Worm (Caenorhabditis elegans) whole organism, late embryonic: Measurements from ENCODE around the gene W04G3.13.

Experiments
- C08G9.2 ChIP-seq: sonication (generic microtip); optimal IDR thresholded peaks from 2 replicates; lab custom pipeline; 2016; ENCODE audit warnings: mild to moderate bottlenecking, missing genetic modification characterization, moderate library complexity, missing compliant biosample characterization
- C38D4.7 ChIP-seq: fragments of 200-800 bp; sonication (Bioruptor generic); optimal IDR thresholded peaks from 2 replicates; lab custom pipeline; 2018; ENCODE audit warnings: mild to moderate bottlenecking, missing genetic modification characterization, moderate library complexity, missing compliant biosample characterization
- F13H6.1 ChIP-seq: sonication (generic microtip); optimal IDR thresholded peaks from 2 replicates; lab custom pipeline; 2016; ENCODE audit warnings: missing genetic modification characterization, missing compliant biosample characterization
- K02D7.2 ChIP-seq: sonication (generic microtip); optimal IDR thresholded peaks from 2 replicates; lab custom pipeline; 2017; ENCODE audit warnings: mild to moderate bottlenecking, missing genetic modification characterization, missing compliant biosample characterization
- ama-1 ChIP-seq: fragments of 150-350 bp; optimal IDR thresholded peaks from 2 replicates; lab custom pipeline; 2014
- ceh-18 ChIP-seq: sonication (generic microtip); optimal IDR thresholded peaks from 2 replicates; lab custom pipeline; 2016; ENCODE audit warnings: missing genetic modification characterization, missing compliant biosample characterization
- ceh-19 ChIP-seq: fragments of 200-800 bp; sonication (Bioruptor generic); optimal IDR thresholded peaks from 2 replicates; lab custom pipeline; 2018; ENCODE audit warnings: mild to moderate bottlenecking, missing genetic modification characterization, missing compliant biosample characterization
- ceh-24 ChIP-seq: sonication (generic microtip); optimal IDR thresholded peaks from 2 replicates; lab custom pipeline; 2016; ENCODE audit warnings: mild to moderate bottlenecking, missing genetic modification characterization, missing compliant biosample characterization
- ceh-31 ChIP-seq: sonication (generic microtip); optimal IDR thresholded peaks from 2 replicates; lab custom pipeline; 2016; ENCODE audit warnings: missing genetic modification characterization, missing compliant biosample characterization
- ceh-34 ChIP-seq: sonication (generic microtip); optimal IDR thresholded peaks from 2 replicates; lab custom pipeline; 2016; ENCODE audit warnings: mild to moderate bottlenecking, missing genetic modification characterization, missing compliant biosample characterization
- ceh-45 ChIP-seq: fragments of 200-800 bp; sonication (Bioruptor generic); IDR thresholded peaks from 2 replicates; pipeline ENCODE4 v1.3.6; 2022; ENCODE audit warnings: missing genetic modification reagents, missing genetic modification characterization, missing compliant biosample characterization
- ceh-48 ChIP-seq: sonication (generic microtip); optimal IDR thresholded peaks from 2 replicates; lab custom pipeline; 2016; ENCODE audit warnings: missing genetic modification characterization, inconsistent platforms, missing compliant biosample characterization
- ceh-6 ChIP-seq: fragments of 200-800 bp; sonication (Bioruptor generic); optimal IDR thresholded peaks from 2 replicates; lab custom pipeline; 2018; ENCODE audit warnings: mild to moderate bottlenecking, missing genetic modification characterization, missing compliant biosample characterization
- dve-1 ChIP-seq: sonication (generic microtip); optimal IDR thresholded peaks from 2 replicates; lab custom pipeline; 2017; ENCODE audit warnings: antibody characterized with exemption, mild to moderate bottlenecking, missing genetic modification characterization, missing compliant biosample characterization
- elt-2 ChIP-seq: sonication (generic microtip); optimal IDR thresholded peaks from 2 replicates; lab custom pipeline; 2016; ENCODE audit warnings: missing genetic modification reagents, missing genetic modification characterization, missing compliant biosample characterization
- elt-4 ChIP-seq: sonication (generic microtip); optimal IDR thresholded peaks from 2 replicates; lab custom pipeline; 2016; ENCODE audit warnings: missing genetic modification characterization, missing compliant biosample characterization
- ets-4 ChIP-seq: sonication (generic microtip); optimal IDR thresholded peaks from 2 replicates; lab custom pipeline; 2016; ENCODE audit warnings: missing genetic modification characterization, missing compliant biosample characterization
- fkh-10 ChIP-seq: fragments of 150-350 bp; optimal IDR thresholded peaks from 2 replicates; lab custom pipeline; 2014; ENCODE audit warnings: missing biosample characterization, missing genetic modification reagents, missing genetic modification characterization
- fkh-6 ChIP-seq: sonication (generic microtip); optimal IDR thresholded peaks from 2 replicates; lab custom pipeline; 2016; ENCODE audit warnings: missing genetic modification characterization, missing compliant biosample characterization
- hlh-13 ChIP-seq: fragments of 200-800 bp; sonication (Bioruptor generic); optimal IDR thresholded peaks from 2 replicates; lab custom pipeline; 2018; ENCODE audit warnings: mild to moderate bottlenecking, missing genetic modification characterization, missing compliant biosample characterization
- hlh-30 ChIP-seq: sonication (generic microtip); optimal IDR thresholded peaks from 2 replicates; lab custom pipeline; 2017; ENCODE audit warnings: antibody characterized with exemption, missing genetic modification characterization, missing compliant biosample characterization; ENCODE audit not compliant: insufficient read depth
- madf-2 ChIP-seq: sonication (generic microtip); optimal IDR thresholded peaks from 2 replicates; lab custom pipeline; 2017; ENCODE audit warnings: missing genetic modification characterization, missing compliant biosample characterization
- nhr-11 ChIP-seq: fragments of 150-350 bp; optimal IDR thresholded peaks from 2 replicates; lab custom pipeline; 2014; ENCODE audit warnings: missing biosample characterization, missing genetic modification characterization
- odd-2 ChIP-seq: sonication (generic microtip); optimal IDR thresholded peaks from 2 replicates; lab custom pipeline; 2017; ENCODE audit warnings: antibody characterized with exemption, mild to moderate bottlenecking, missing genetic modification characterization, missing compliant biosample characterization
- pag-3 ChIP-seq: sonication (generic microtip); optimal IDR thresholded peaks from 2 replicates; lab custom pipeline; 2016; ENCODE audit warnings: missing compliant biosample characterization, missing genetic modification characterization, borderline replicate concordance
- pha-2 ChIP-seq: sonication (generic microtip); optimal IDR thresholded peaks from 2 replicates; lab custom pipeline; 2017; ENCODE audit warnings: mild to moderate bottlenecking, missing genetic modification characterization, missing compliant biosample characterization
- pha-4 ChIP-seq: fragments of 150-350 bp; optimal IDR thresholded peaks from 2 replicates; lab custom pipeline; 2018; ENCODE audit warnings: missing biosample characterization, missing genetic modification reagents, missing genetic modification characterization
- pqm-1 ChIP-seq: sonication (generic microtip); optimal IDR thresholded peaks from 2 replicates; lab custom pipeline; 2016; ENCODE audit warnings: missing genetic modification characterization, missing compliant biosample characterization
- ref-2 ChIP-seq: sonication (generic microtip); optimal IDR thresholded peaks from 2 replicates; lab custom pipeline; 2016; ENCODE audit warnings: missing genetic modification characterization, missing compliant biosample characterization
- sdc-2 ChIP-seq: sonication (generic microtip); optimal IDR thresholded peaks from 2 replicates; lab custom pipeline; 2016; ENCODE audit warnings: missing genotype, missing genetic modification characterization, missing compliant biosample characterization
- syd-9 ChIP-seq: sonication (generic microtip); optimal IDR thresholded peaks from 2 replicates; lab custom pipeline; 2016; ENCODE audit warnings: mild to moderate bottlenecking, missing genetic modification characterization, moderate library complexity, missing compliant biosample characterization
- unc-42 ChIP-seq: sonication (generic microtip); optimal IDR thresholded peaks from 2 replicates; lab custom pipeline; 2016; ENCODE audit warnings: missing genotype, missing genetic modification characterization, missing compliant biosample characterization
- unc-55 ChIP-seq: sonication (generic microtip); optimal IDR thresholded peaks from 2 replicates; lab custom pipeline; 2017; ENCODE audit warnings: missing biosample characterization, missing genetic modification reagents, missing genetic modification characterization
- ztf-16 ChIP-seq: sonication (generic microtip); optimal IDR thresholded peaks from 2 replicates; lab custom pipeline; 2017; ENCODE audit warnings: missing genetic modification characterization, missing compliant biosample characterization

The W04G3.13 gene

DNA sequence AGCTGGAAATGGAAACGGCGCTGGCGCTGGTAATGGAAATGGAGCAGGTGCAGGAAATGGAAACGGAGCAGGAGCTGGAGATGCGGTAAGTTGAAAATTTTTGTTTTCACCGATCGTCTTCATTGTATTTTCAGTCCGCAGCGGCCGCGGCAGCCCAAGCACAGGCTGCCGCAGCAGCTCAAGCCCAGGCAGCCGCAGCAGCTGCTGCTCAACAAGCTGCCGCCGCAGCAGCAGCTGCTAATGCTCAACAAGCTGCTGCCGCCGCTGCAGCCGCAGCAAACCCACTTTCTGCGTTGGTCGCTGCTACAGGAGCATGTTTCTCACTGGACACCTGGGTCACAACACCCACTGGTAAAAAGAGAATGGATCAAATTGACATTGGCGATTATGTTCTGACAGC, 34.9 kb upstream of the W04G3.13 start:
- TF ChIP-seq ama-1 (lab: Kevin White, UChicago) (no peak), hlh-30 (no peak), sdc-2 (tag; lab: Kevin White, UChicago) (no peak), hlh-13 (GFP tag; lab: Kevin White, UChicago) (no peak), ceh-6 (GFP tag; lab: Kevin White, UChicago) (no peak), ceh-31 (tag; lab: Kevin White, UChicago) (no peak), K02D7.2 (tag; lab: Kevin White, UChicago) (no peak), C38D4.7 (GFP tag; lab: Kevin White, UChicago) (no peak), C08G9.2 (tag; lab: Kevin White, UChicago) (no peak), unc-42 (tag; lab: Kevin White, UChicago) (no peak), ceh-19 (GFP tag; lab: Kevin White, UChicago) (no peak), ceh-18 (tag; lab: Kevin White, UChicago) (no peak), ref-2 (tag; lab: Kevin White, UChicago) (no peak), unc-55 (GFP tag; lab: Kevin White, UChicago) (no peak), ceh-48 (tag; lab: Kevin White, UChicago) (no peak)

DNA sequence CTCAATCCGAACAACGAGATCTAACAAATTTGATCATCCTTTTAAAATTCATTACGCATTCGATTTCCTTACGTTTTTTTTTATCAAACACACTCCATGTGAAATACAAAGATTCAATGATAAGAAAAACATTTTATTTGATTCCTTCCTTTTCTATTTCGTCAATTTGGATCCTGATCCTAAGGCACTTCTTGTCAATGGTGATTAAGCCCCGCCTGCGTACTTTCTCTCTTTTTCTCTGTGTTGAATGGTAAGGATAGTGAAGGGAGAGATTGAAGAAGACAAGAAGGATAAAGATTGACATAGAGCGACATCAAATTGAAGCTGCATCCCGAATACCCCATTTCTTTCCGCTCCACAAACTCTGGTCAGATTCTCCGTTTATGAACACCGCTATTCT, 29.6 kb upstream of the W04G3.13 start, which contains the start of gene grd-1:
TSS of gene grd-1 (plus strand) at position 241 of the 400 bp plus-strand sequence.
- TF ChIP-seq ceh-45 (GFP tag; lab: Robert Waterston, UW) (no peak), ceh-34 (tag; lab: Kevin White, UChicago) (no peak), ceh-6 (GFP tag; lab: Kevin White, UChicago) (no peak), elt-2 (tag; lab: Kevin White, UChicago) (no peak), C38D4.7 (GFP tag; lab: Kevin White, UChicago) (no peak), ceh-18 (tag; lab: Kevin White, UChicago) (no peak), dve-1 (tag; lab: Kevin White, UChicago) (no peak), F13H6.1 (tag; lab: Kevin White, UChicago) (no peak), ceh-24 (tag; lab: Kevin White, UChicago) (no peak), C08G9.2 (tag; lab: Kevin White, UChicago) (no peak), elt-4 (tag; lab: Kevin White, UChicago) (no peak), ceh-48 (tag; lab: Kevin White, UChicago) (no peak), ets-4 (tag; lab: Kevin White, UChicago) (no peak), fkh-6 (no peak)

DNA sequence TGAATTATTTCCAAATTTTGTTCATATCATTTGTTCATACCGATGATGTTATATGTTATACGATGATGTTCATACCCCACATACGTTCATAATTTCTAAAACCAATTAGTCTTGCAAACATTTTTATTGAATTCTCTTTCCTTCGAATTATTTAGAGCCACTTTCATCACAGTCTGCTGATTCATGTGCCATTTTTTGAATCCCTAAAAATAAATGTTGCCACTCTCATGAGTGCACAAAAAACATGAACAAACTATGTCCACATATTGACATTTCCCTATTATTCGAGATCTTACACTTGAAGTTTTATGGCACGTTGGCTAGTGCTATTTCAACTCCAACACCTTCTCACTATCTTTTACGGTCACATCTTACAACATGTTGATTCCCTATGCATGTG, 27.5 kb upstream of the W04G3.13 start, which contains the start of gene clc-17:
TSS of gene clc-17 (plus strand) at position 301 of the 400 bp plus-strand sequence.
- TF ChIP-seq syd-9 (tag; lab: Kevin White, UChicago), result no peak
- no peak for TF ChIP-seq madf-2
- TF ChIP-seq pha-2 (tag; lab: Kevin White, UChicago), result no peak
- no peak for TF ChIP-seq ztf-16 (tag; lab: Kevin White, UChicago)
- no peak for TF ChIP-seq fkh-10 (GFP tag; lab: Kevin White, UChicago)
- TF ChIP-seq pha-4 (tag; lab: Kevin White, UChicago), result no peak
- TF ChIP-seq odd-2, result no peak
- TF ChIP-seq elt-4 (tag; lab: Kevin White, UChicago), result no peak
- TF ChIP-seq pag-3 (tag; lab: Kevin White, UChicago), result no peak
- TF ChIP-seq pqm-1 (tag; lab: Kevin White, UChicago), result no peak

DNA sequence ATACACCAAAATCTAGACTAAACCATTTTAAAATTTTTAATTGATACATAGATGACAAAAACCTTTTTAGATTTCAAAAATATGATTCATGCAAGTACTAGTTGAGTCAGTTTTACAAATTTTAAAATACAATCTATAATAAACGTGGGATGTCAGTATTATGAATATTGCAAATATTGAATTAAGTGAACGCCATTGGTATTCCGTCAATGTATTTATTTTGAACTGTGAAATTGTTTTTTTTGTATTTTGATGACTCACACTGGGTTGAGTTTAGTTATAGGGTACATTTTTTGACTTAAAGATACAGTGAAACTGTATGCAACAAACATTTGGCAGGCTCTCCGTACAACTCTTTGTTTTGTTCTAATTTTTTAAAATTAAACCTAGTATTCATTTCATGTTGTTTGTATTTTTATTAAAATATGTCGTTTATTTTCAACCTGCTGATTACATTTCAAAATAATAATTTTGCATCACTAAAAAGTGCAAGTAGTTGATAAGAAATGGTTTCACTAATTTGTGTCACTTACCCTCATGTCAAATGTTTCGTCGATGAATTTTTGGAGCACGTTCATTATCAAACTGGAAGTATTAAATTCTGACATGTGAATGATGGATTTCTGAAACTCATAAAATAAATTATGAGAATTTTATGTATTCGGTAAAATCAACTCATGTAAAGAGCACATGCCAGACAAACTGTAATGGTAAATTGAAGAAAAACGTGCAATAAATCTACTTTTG, 25.5 kb upstream of the W04G3.13 start, which contains the start of gene W02H3.1:
TSS of gene W02H3.1 (minus strand) at position 578 of the 747 bp plus-strand sequence.
- TF ChIP-seq madf-2, result no peak
- TF ChIP-seq fkh-6, result no peak
- no peak for TF ChIP-seq nhr-11 (tag; lab: Kevin White, UChicago)
